Fruit fly (Drosophila melanogaster) whole organism, wandering third instar larva: Measurements from ENCODE around the gene Pgant2.

Experiments
- Abd-B ChIP-seq: fragments of >200 bp; optimal IDR thresholded peaks from 2 replicates; lab custom pipeline; 2017; ENCODE audit warnings: missing biosample characterization, missing genetic modification characterization
- Dfd ChIP-seq: fragments of >200 bp; optimal IDR thresholded peaks from 2 replicates; lab custom pipeline; 2017; ENCODE audit warnings: missing biosample characterization, missing genetic modification characterization
- Hr83 ChIP-seq: fragments of 200-300 bp; sonication (Bioruptor generic); optimal IDR thresholded peaks from 2 replicates; lab custom pipeline; 2016; ENCODE audit warnings: missing biosample characterization, mild to moderate bottlenecking, missing genetic modification characterization, moderate library complexity; ENCODE audit not compliant: poor library complexity, severe bottlenecking
- Jra ChIP-seq: sonication (Bioruptor generic); optimal IDR thresholded peaks from 2 replicates; lab custom pipeline; 2016; ENCODE audit warnings: missing biosample characterization, missing genetic modification characterization
- Myc ChIP-seq: fragments of >200 bp; optimal IDR thresholded peaks from 2 replicates; lab custom pipeline; 2017
- dmrt93B ChIP-seq: fragments of 200-800 bp; sonication (Bioruptor generic); optimal IDR thresholded peaks from 2 replicates; lab custom pipeline; 2018; ENCODE audit warnings: missing biosample characterization, mild to moderate bottlenecking, missing genetic modification characterization
- h ChIP-seq: fragments of 200-800 bp; sonication (Bioruptor generic); optimal IDR thresholded peaks from 3 replicates; lab custom pipeline; 2016; ENCODE audit warnings: missing biosample characterization, mild to moderate bottlenecking, missing genetic modification characterization
- pan ChIP-seq: fragments of >200 bp; optimal IDR thresholded peaks from 2 replicates; lab custom pipeline; 2017
- sv ChIP-seq: fragments of 200-800 bp; sonication (Bioruptor generic); optimal IDR thresholded peaks from 3 replicates; lab custom pipeline; 2016; ENCODE audit warnings: missing biosample characterization, missing genetic modification characterization
- usp ChIP-seq: fragments of >200 bp; optimal IDR thresholded peaks from 2 replicates; lab custom pipeline; 2017; ENCODE audit warnings: missing biosample characterization, missing genetic modification characterization

- TF ChIP-seq pan (lab: Kevin White, UChicago) (no peak), Abd-B (GFP tag; lab: Kevin White, UChicago) (no peak), Dfd (GFP tag; lab: Kevin White, UChicago) (no peak), dmrt93B (GFP tag; lab: Kevin White, UChicago) (no peak), Jra (no peak), h (GFP tag; lab: Kevin White, UChicago) (no peak), usp (no peak), Myc (lab: Kevin White, UChicago) (no peak), sv (GFP tag; lab: Kevin White, UChicago) (no peak), Hr83 (GFP tag; lab: Kevin White, UChicago) (no peak)
These were observed 23.2 kb upstream of the Pgant2 start, which contains the start of gene Snx1 for dm6 chr2L:3449555-3450320.
